Worm (Caenorhabditis elegans) whole organism, young adult: ENCODE data around the gene Y73B6BL.288.

Source experiments
- B0019.2 ChIP-seq: fragments of 200-800 bp; sonication (Bioruptor generic); conservative IDR thresholded peaks from 2 replicates; pipeline ENCODE4 v1.3.6; 2022; ENCODE audit warnings: missing genetic modification reagents, missing genetic modification characterization, missing compliant biosample characterization
- B0336.3 ChIP-seq: fragments of 200-800 bp; sonication (Bioruptor generic); IDR thresholded peaks from 2 replicates; pipeline ENCODE4 v1.3.6; 2022; ENCODE audit warnings: missing genetic modification characterization, missing compliant biosample characterization
- D2030.7 ChIP-seq: fragments of 200-800 bp; sonication (Bioruptor generic); IDR thresholded peaks from 2 replicates; pipeline ENCODE4 v1.3.6; 2022; ENCODE audit warnings: missing genetic modification reagents, missing genetic modification characterization, missing compliant biosample characterization
- F10E7.11 ChIP-seq: sonication (generic microtip); optimal IDR thresholded peaks from 2 replicates; lab custom pipeline; 2017; ENCODE audit warnings: mild to moderate bottlenecking, missing genetic modification characterization, moderate library complexity, missing compliant biosample characterization
- F33H1.4 ChIP-seq: fragments of 200-800 bp; sonication (Bioruptor generic); IDR thresholded peaks from 2 replicates; pipeline ENCODE4 v1.3.6; 2022; ENCODE audit warnings: missing genetic modification reagents, missing genetic modification characterization, missing compliant biosample characterization
- F39B2.1 ChIP-seq: fragments of 200-800 bp; sonication (Bioruptor generic); IDR thresholded peaks from 2 replicates; pipeline ENCODE4 v1.3.6; 2022; ENCODE audit warnings: missing genetic modification reagents, missing genetic modification characterization, missing compliant biosample characterization
- F49E8.2 ChIP-seq: sonication (generic microtip); optimal IDR thresholded peaks from 3 replicates; lab custom pipeline; 2017; ENCODE audit warnings: missing genetic modification characterization, mild to moderate bottlenecking, missing compliant biosample characterization, antibody characterized with exemption, moderate library complexity; ENCODE audit not compliant: insufficient read depth
- K12H6.12 ChIP-seq: fragments of 200-800 bp; sonication (Bioruptor generic); optimal IDR thresholded peaks from 2 replicates; lab custom pipeline; 2018; ENCODE audit warnings: mild to moderate bottlenecking, missing genetic modification characterization, missing compliant biosample characterization
- T26A5.8 ChIP-seq: sonication (generic microtip); optimal IDR thresholded peaks from 2 replicates; lab custom pipeline; 2016; ENCODE audit warnings: missing genetic modification characterization, missing compliant biosample characterization
- Y56A3A.18 ChIP-seq: fragments of 200-800 bp; sonication (Bioruptor generic); IDR thresholded peaks from 2 replicates; pipeline ENCODE4 v1.3.6; 2022; ENCODE audit warnings: missing genetic modification reagents, missing genetic modification characterization, missing compliant biosample characterization
- Y67H2A.10 ChIP-seq: fragments of 200-800 bp; sonication (Bioruptor generic); conservative IDR thresholded peaks from 2 replicates; pipeline ENCODE4 v1.3.6; 2022; ENCODE audit warnings: missing genetic modification reagents, missing genetic modification characterization, missing compliant biosample characterization
- ZK185.1 ChIP-seq: sonication (generic microtip); optimal IDR thresholded peaks from 2 replicates; lab custom pipeline; 2016; ENCODE audit warnings: mild to moderate bottlenecking, missing genetic modification characterization, missing compliant biosample characterization; ENCODE audit not compliant: poor library complexity, severe bottlenecking
- aptf-2 ChIP-seq: fragments of 200-800 bp; sonication (Bioruptor generic); conservative IDR thresholded peaks from 2 replicates; pipeline ENCODE4 v1.3.6; 2022; ENCODE audit warnings: missing genetic modification reagents, missing genetic modification characterization, missing compliant biosample characterization
- bed-2 ChIP-seq: fragments of 200-800 bp; sonication (Bioruptor generic); IDR thresholded peaks from 2 replicates; pipeline ENCODE4 v1.3.6; 2022; ENCODE audit warnings: missing genetic modification reagents, missing genetic modification characterization, missing compliant biosample characterization
- cebp-1 ChIP-seq, 2 experiments: fragments of 200-800 bp in 1 of 2; sonication (Bioruptor generic) in 1 of 2; sonication (generic microtip) in 1 of 2; IDR thresholded peaks in 1 of 2; optimal IDR thresholded peaks in 1 of 2; 2 replicates each; pipeline versions ENCODE4 v1.3.6 to Lab custom; 2017 to 2022; ENCODE audit warnings: missing compliant biosample characterization in 2 of 2, missing genetic modification characterization in 2 of 2, mild to moderate bottlenecking in 1 of 2, missing genetic modification reagents in 1 of 2, moderate library complexity in 1 of 2
- ceh-40 ChIP-seq: fragments of 200-800 bp; sonication (Bioruptor generic); IDR thresholded peaks from 2 replicates; pipeline ENCODE4 v1.3.6; 2022; ENCODE audit warnings: missing genetic modification characterization, missing compliant biosample characterization
- ceh-91 ChIP-seq: fragments of 200-800 bp; sonication (Bioruptor generic); IDR thresholded peaks from 2 replicates; pipeline ENCODE4 v1.3.6; 2022; ENCODE audit warnings: missing genetic modification reagents, missing genetic modification characterization, missing compliant biosample characterization
- die-1 ChIP-seq: sonication (generic microtip); optimal IDR thresholded peaks from 2 replicates; lab custom pipeline; 2016; ENCODE audit warnings: missing genotype, mild to moderate bottlenecking, missing genetic modification characterization, missing compliant biosample characterization
- dox-1 ChIP-seq: fragments of 200-800 bp; sonication (Bioruptor generic); IDR thresholded peaks from 2 replicates; pipeline ENCODE4 v1.3.6; 2022; ENCODE audit warnings: missing genetic modification reagents, missing genetic modification characterization, missing compliant biosample characterization
- dpl-1 ChIP-seq: fragments of 150-350 bp; optimal IDR thresholded peaks from 2 replicates; lab custom pipeline; 2014; ENCODE audit warnings: missing biosample characterization, missing genetic modification reagents, missing genetic modification characterization
- efl-1 ChIP-seq: fragments of 150-350 bp; optimal IDR thresholded peaks from 2 replicates; lab custom pipeline; 2014; ENCODE audit warnings: missing biosample characterization, missing genetic modification reagents, missing genetic modification characterization
- egl-44 ChIP-seq: fragments of 200-800 bp; sonication (Bioruptor generic); IDR thresholded peaks from 2 replicates; pipeline ENCODE4 v1.3.6; 2022; ENCODE audit warnings: missing genetic modification reagents, missing genetic modification characterization, missing compliant biosample characterization
- gei-17 ChIP-seq: fragments of 200-800 bp; sonication (Bioruptor generic); optimal IDR thresholded peaks from 2 replicates; lab custom pipeline; 2018; ENCODE audit warnings: mild to moderate bottlenecking, missing genetic modification characterization, missing compliant biosample characterization
- hlh-26 ChIP-seq: fragments of 200-800 bp; sonication (Bioruptor generic); conservative IDR thresholded peaks from 2 replicates; pipeline ENCODE4 v1.3.6; 2022; ENCODE audit warnings: missing genetic modification reagents, missing genetic modification characterization, missing compliant biosample characterization
- let-607 ChIP-seq, 2 experiments: fragments of 200-800 bp in 1 of 2; sonication (Bioruptor generic) in 1 of 2; sonication (generic microtip) in 1 of 2; optimal IDR thresholded peaks; 2 replicates each; lab custom pipeline; 2016 to 2018; ENCODE audit warnings: mild to moderate bottlenecking in 2 of 2, missing compliant biosample characterization in 2 of 2, missing genetic modification characterization in 2 of 2, moderate library complexity in 2 of 2, missing genotype in 1 of 2
- lin-26 ChIP-seq: fragments of 200-800 bp; sonication (Bioruptor generic); IDR thresholded peaks from 2 replicates; pipeline ENCODE4 v1.3.6; 2022; ENCODE audit warnings: missing genetic modification reagents, missing genetic modification characterization, missing compliant biosample characterization
- lin-40 ChIP-seq: sonication (generic microtip); optimal IDR thresholded peaks from 2 replicates; lab custom pipeline; 2016; ENCODE audit warnings: missing genetic modification characterization, mild to moderate bottlenecking, missing compliant biosample characterization, missing genotype, missing genetic modification reagents
- lir-1 ChIP-seq: fragments of 200-800 bp; sonication (Bioruptor generic); conservative IDR thresholded peaks from 2 replicates; pipeline ENCODE4 v1.3.6; 2022; ENCODE audit warnings: missing genetic modification reagents, missing genetic modification characterization, missing compliant biosample characterization
- lsy-27 ChIP-seq: sonication (generic microtip); optimal IDR thresholded peaks from 2 replicates; lab custom pipeline; 2017; ENCODE audit warnings: missing genetic modification characterization, mild to moderate bottlenecking, missing compliant biosample characterization, antibody characterized with exemption, missing genotype, borderline replicate concordance; ENCODE audit not compliant: insufficient read depth
- madf-6 ChIP-seq: fragments of 200-800 bp; sonication (Bioruptor generic); IDR thresholded peaks from 2 replicates; pipeline ENCODE4 v1.3.6; 2022; ENCODE audit warnings: missing genetic modification reagents, missing genetic modification characterization, missing compliant biosample characterization
- madf-8 ChIP-seq: fragments of 200-800 bp; sonication (Bioruptor generic); conservative IDR thresholded peaks from 2 replicates; pipeline ENCODE4 v1.3.6; 2022; ENCODE audit warnings: missing genetic modification reagents, missing genetic modification characterization, missing compliant biosample characterization
- mcd-1 ChIP-seq: fragments of 200-800 bp; sonication (Bioruptor generic); IDR thresholded peaks from 2 replicates; pipeline ENCODE4 v1.3.6; 2022; ENCODE audit warnings: missing genetic modification reagents, missing genetic modification characterization, missing compliant biosample characterization
- mel-28 ChIP-seq: sonication (generic microtip); optimal IDR thresholded peaks from 2 replicates; lab custom pipeline; 2016; ENCODE audit warnings: borderline replicate concordance, mild to moderate bottlenecking, missing genetic modification characterization, missing compliant biosample characterization
- nfya-1 ChIP-seq: sonication (generic microtip); optimal IDR thresholded peaks from 2 replicates; lab custom pipeline; 2017; ENCODE audit warnings: antibody characterized with exemption, missing compliant biosample characterization, missing genetic modification characterization, borderline replicate concordance; ENCODE audit not compliant: insufficient read depth
- nhr-120 ChIP-seq: fragments of 200-800 bp; sonication (Bioruptor generic); IDR thresholded peaks from 2 replicates; pipeline ENCODE4 v1.3.6; 2022; ENCODE audit warnings: missing genetic modification characterization, missing compliant biosample characterization
- nhr-179 ChIP-seq: sonication (generic microtip); optimal IDR thresholded peaks from 2 replicates; lab custom pipeline; 2016; ENCODE audit warnings: mild to moderate bottlenecking, missing genetic modification characterization, missing compliant biosample characterization
- nhr-27 ChIP-seq: fragments of 200-800 bp; sonication (Bioruptor generic); optimal IDR thresholded peaks from 2 replicates; lab custom pipeline; 2018; ENCODE audit warnings: mild to moderate bottlenecking, missing genetic modification characterization, moderate library complexity, missing compliant biosample characterization
- nhr-90 ChIP-seq: sonication (generic microtip); optimal IDR thresholded peaks from 2 replicates; lab custom pipeline; 2016; ENCODE audit warnings: missing genotype, mild to moderate bottlenecking, missing genetic modification characterization, missing compliant biosample characterization
- rpc-1 ChIP-seq, 2 experiments: fragments of 150-350 bp in 1 of 2; sonication (generic microtip) in 1 of 2; optimal IDR thresholded peaks; 2 replicates each; lab custom pipeline; 2014 to 2018; ENCODE audit warnings: missing biosample characterization in 1 of 2, missing genetic modification characterization in 1 of 2, missing genetic modification reagents in 1 of 2, missing genotype in 1 of 2
- snpc-3.4 ChIP-seq: sonication (generic microtip); optimal IDR thresholded peaks from 2 replicates; lab custom pipeline; 2017; ENCODE audit warnings: missing genetic modification characterization, mild to moderate bottlenecking, missing compliant biosample characterization, antibody characterized with exemption, moderate library complexity, missing genotype, missing genetic modification reagents
- snpc-4 ChIP-seq, 5 experiments: fragments of 150-350 bp in 1 of 5; sonication (generic microtip) in 4 of 5; optimal IDR thresholded peaks; 2 replicates each; lab custom pipeline; 2014 to 2018; ENCODE audit warnings: missing genetic modification characterization in 5 of 5, missing biosample characterization in 3 of 5, antibody characterized with exemption in 2 of 5, mild to moderate bottlenecking in 2 of 5, missing compliant biosample characterization in 2 of 5, missing genotype in 2 of 5, moderate library complexity in 2 of 5, missing genetic modification reagents in 1 of 5
- sptf-2 ChIP-seq: fragments of 200-800 bp; sonication (Bioruptor generic); optimal IDR thresholded peaks from 2 replicates; lab custom pipeline; 2018; ENCODE audit warnings: mild to moderate bottlenecking, missing genetic modification characterization, missing compliant biosample characterization
- ztf-26 ChIP-seq: sonication (generic microtip); optimal IDR thresholded peaks from 2 replicates; lab custom pipeline; 2017; ENCODE audit warnings: missing genetic modification characterization, missing compliant biosample characterization
- ztf-28 ChIP-seq: fragments of 200-800 bp; sonication (Bioruptor generic); IDR thresholded peaks from 2 replicates; pipeline ENCODE4 v1.3.6; 2022; ENCODE audit warnings: missing genetic modification reagents, missing genetic modification characterization, missing compliant biosample characterization

Gene Y73B6BL.288

DNA sequence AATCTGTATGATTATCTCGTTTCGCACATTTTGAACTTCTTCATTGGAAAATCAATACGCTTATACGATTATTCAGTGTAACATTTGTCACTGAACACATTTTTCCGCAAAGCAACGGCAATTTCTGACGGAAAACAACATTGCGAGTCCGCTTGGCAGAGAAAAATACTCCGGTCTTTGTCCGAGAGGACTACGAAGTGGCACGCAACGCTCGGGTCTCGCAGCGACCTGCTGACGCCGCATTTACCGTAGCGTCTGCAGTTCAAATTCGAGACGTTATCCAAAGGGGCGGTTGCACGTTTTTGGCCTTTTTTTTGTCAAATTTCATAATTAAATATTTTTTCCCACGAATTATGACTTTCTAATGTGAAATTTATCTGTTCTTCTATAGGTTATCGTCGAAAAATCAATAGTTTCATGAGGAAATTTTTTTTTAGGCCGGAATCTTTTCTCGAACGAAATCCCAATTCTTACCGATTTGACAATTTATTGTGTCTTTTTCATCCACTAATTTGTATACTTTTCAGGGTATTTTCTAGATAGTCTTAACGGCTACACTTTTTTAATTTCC lies 18.6 kb downstream of the Y73B6BL.288 start, which contains the start of gene sqd-1 (continued):
- TF ChIP-seq lsy-27 (tag; lab: Kevin White, UChicago), result peak; percentile 2
- peak; percentile 86 for TF ChIP-seq madf-6
- TF ChIP-seq ztf-26 (tag; lab: Kevin White, UChicago), result peak; percentile 88
- TF ChIP-seq nhr-27, result peak; percentile 57
- TF ChIP-seq F49E8.2, result peak; percentile 78
- peak; percentile 75 for TF ChIP-seq gei-17 (GFP tag; lab: Kevin White, UChicago)
- peak; percentile 91 for TF ChIP-seq lir-1 (GFP tag; lab: Robert Waterston, UW)
- TF ChIP-seq nhr-179, result no peak
- TF ChIP-seq ztf-28, result peak; percentile 96
- peak; percentile 65; the same call in 1 of the 2 replicates for TF ChIP-seq aptf-2 (GFP tag; lab: Robert Waterston, UW)
- TF ChIP-seq rpc-1 (optimal IDR thresholded peaks at IDR 0.05; lab: Kevin White, UChicago), result peak; percentile 14
- TF ChIP-seq rpc-1 (tag; optimal IDR thresholded peaks at IDR 0.05; lab: Kevin White, UChicago), result no peak
- TF ChIP-seq snpc-3.4 (tag; lab: Kevin White, UChicago), result peak; percentile 83
- TF ChIP-seq T26A5.8 (tag; lab: Kevin White, UChicago), result peak; percentile 9
- TF ChIP-seq sptf-2 (GFP tag; lab: Kevin White, UChicago), result no peak
- TF ChIP-seq hlh-26, result no peak
- peak; percentile 96 for TF ChIP-seq lin-40
- TF ChIP-seq nfya-1 (tag; lab: Kevin White, UChicago), result no peak
- TF ChIP-seq bed-2, result 0 out of 2 replicates have a peak, but pooled peaks have one; percentile 36
- peak; percentile 93 for TF ChIP-seq B0336.3 (GFP tag; lab: Robert Waterston, UW)
- 0 out of 2 replicates have a peak, but pooled peaks have one; percentile 55 for TF ChIP-seq ceh-40
- no peak for TF ChIP-seq F39B2.1 (GFP tag; lab: Robert Waterston, UW)
- peak; percentile 94 for TF ChIP-seq mcd-1
- TF ChIP-seq B0019.2 (GFP tag; lab: Robert Waterston, UW), result peak; percentile 57; the same call in 1 of the 2 replicates
- TF ChIP-seq ceh-91, result peak; percentile 89
- TF ChIP-seq Y67H2A.10 (GFP tag; lab: Robert Waterston, UW), result peak; percentile 84
- TF ChIP-seq mel-28 (tag; lab: Kevin White, UChicago), result no peak
- TF ChIP-seq madf-8 (GFP tag; lab: Robert Waterston, UW), result peak; percentile 59
- TF ChIP-seq efl-1, result peak; percentile 43
- peak; percentile 84 to 93 for TF ChIP-seq let-607 (tag; optimal IDR thresholded peaks at IDR 0.05; lab: Kevin White, UChicago)
- TF ChIP-seq egl-44 (GFP tag; lab: Robert Waterston, UW), result peak; percentile 86; the same call in 1 of the 2 replicates
- peak; percentile 96 for TF ChIP-seq dox-1 (GFP tag; lab: Robert Waterston, UW)
- peak; percentile 16 for TF ChIP-seq nhr-90 (tag; lab: Kevin White, UChicago)
- TF ChIP-seq Y56A3A.18 (GFP tag; lab: Robert Waterston, UW), result peak; percentile 91
- TF ChIP-seq die-1, result peak; percentile 55
- TF ChIP-seq ZK185.1 (tag; lab: Kevin White, UChicago), result peak; percentile 82
- TF ChIP-seq F10E7.11 (tag; lab: Kevin White, UChicago), result no peak
- peak; percentile 100 for TF ChIP-seq F33H1.4 (GFP tag; lab: Robert Waterston, UW)
- TF ChIP-seq D2030.7 (GFP tag; lab: Robert Waterston, UW), result peak; percentile 89
- no peak for TF ChIP-seq nhr-120 (GFP tag; lab: Robert Waterston, UW)
- peak; percentile 71; the same call in 1 of the 2 replicates for TF ChIP-seq lin-26 (GFP tag; lab: Robert Waterston, UW)
- peak; percentile 79 for TF ChIP-seq snpc-4 (GFP tag; optimal IDR thresholded peaks at IDR 0.05; lab: Kevin White, UChicago)
- TF ChIP-seq snpc-4 (tag; optimal IDR thresholded peaks at IDR 0.05; lab: Kevin White, UChicago), result peak; percentile 83 to 91 (median 86)
- TF ChIP-seq K12H6.12 (tag; lab: Kevin White, UChicago), result peak; percentile 91
- peak; percentile 73 for TF ChIP-seq cebp-1 (GFP tag; IDR thresholded peaks at IDR 0.05; lab: Robert Waterston, UW)
- peak; percentile 90 for TF ChIP-seq cebp-1 (tag; optimal IDR thresholded peaks at IDR 0.05; lab: Kevin White, UChicago)
- TF ChIP-seq dpl-1 (GFP tag; lab: Kevin White, UChicago), result peak; percentile 61
